Worm (Caenorhabditis elegans) whole organism, young adult: Measurements from ENCODE around the gene ndab-2.

ENCODE experiments used
- B0019.2 ChIP-seq: fragments of 200-800 bp; sonication (Bioruptor generic); conservative IDR thresholded peaks from 2 replicates; pipeline ENCODE4 v1.3.6; 2022; ENCODE audit warnings: missing genetic modification reagents, missing genetic modification characterization, missing compliant biosample characterization
- B0336.3 ChIP-seq: fragments of 200-800 bp; sonication (Bioruptor generic); IDR thresholded peaks from 2 replicates; pipeline ENCODE4 v1.3.6; 2022; ENCODE audit warnings: missing genetic modification characterization, missing compliant biosample characterization
- C17E4.6 ChIP-seq: fragments of 200-800 bp; sonication (Bioruptor generic); IDR thresholded peaks from 2 replicates; pipeline ENCODE4 v1.3.6; 2022; ENCODE audit warnings: missing genetic modification reagents, missing genetic modification characterization, missing compliant biosample characterization
- F10E7.11 ChIP-seq: sonication (generic microtip); optimal IDR thresholded peaks from 2 replicates; lab custom pipeline; 2017; ENCODE audit warnings: mild to moderate bottlenecking, missing genetic modification characterization, moderate library complexity, missing compliant biosample characterization
- F22D6.2 ChIP-seq: sonication (generic microtip); optimal IDR thresholded peaks from 2 replicates; lab custom pipeline; 2016; ENCODE audit warnings: mild to moderate bottlenecking, missing genetic modification characterization, missing compliant biosample characterization
- F23B12.7 ChIP-seq: sonication (generic microtip); optimal IDR thresholded peaks from 2 replicates; lab custom pipeline; 2017; ENCODE audit warnings: missing genetic modification characterization, mild to moderate bottlenecking, missing compliant biosample characterization, antibody characterized with exemption, moderate library complexity; ENCODE audit not compliant: insufficient read depth
- F49E8.2 ChIP-seq: sonication (generic microtip); optimal IDR thresholded peaks from 3 replicates; lab custom pipeline; 2017; ENCODE audit warnings: missing genetic modification characterization, mild to moderate bottlenecking, missing compliant biosample characterization, antibody characterized with exemption, moderate library complexity; ENCODE audit not compliant: insufficient read depth
- F55B11.4 ChIP-seq: sonication (generic microtip); optimal IDR thresholded peaks from 2 replicates; lab custom pipeline; 2016; ENCODE audit warnings: missing compliant biosample characterization, missing genetic modification characterization, borderline replicate concordance; ENCODE audit not compliant: insufficient read depth
- K11D2.4 ChIP-seq: fragments of 200-800 bp; sonication (Bioruptor generic); IDR thresholded peaks from 2 replicates; pipeline ENCODE4 v1.3.6; 2022; ENCODE audit warnings: missing genetic modification reagents, missing genetic modification characterization, missing compliant biosample characterization
- Y53F4B.3 ChIP-seq: fragments of 200-800 bp; sonication (Bioruptor generic); IDR thresholded peaks from 2 replicates; pipeline ENCODE4 v1.3.6; 2022; ENCODE audit warnings: missing genetic modification reagents, missing genetic modification characterization, missing compliant biosample characterization
- Y53G8AR.9 ChIP-seq: fragments of 200-800 bp; sonication (Bioruptor generic); conservative IDR thresholded peaks from 2 replicates; pipeline ENCODE4 v1.3.6; 2022; ENCODE audit warnings: missing genetic modification reagents, missing genetic modification characterization, missing compliant biosample characterization
- Y56A3A.18 ChIP-seq: fragments of 200-800 bp; sonication (Bioruptor generic); IDR thresholded peaks from 2 replicates; pipeline ENCODE4 v1.3.6; 2022; ENCODE audit warnings: missing genetic modification reagents, missing genetic modification characterization, missing compliant biosample characterization
- Y95B8A.8 ChIP-seq: fragments of 200-800 bp; sonication (Bioruptor generic); IDR thresholded peaks from 2 replicates; pipeline ENCODE4 v1.3.6; 2022; ENCODE audit warnings: missing genetic modification reagents, missing genetic modification characterization, missing compliant biosample characterization
- ZK185.1 ChIP-seq: sonication (generic microtip); optimal IDR thresholded peaks from 2 replicates; lab custom pipeline; 2016; ENCODE audit warnings: mild to moderate bottlenecking, missing genetic modification characterization, missing compliant biosample characterization; ENCODE audit not compliant: poor library complexity, severe bottlenecking
- ama-1 ChIP-seq, 3 experiments: fragments of 150-350 bp in 1 of 3; sonication (generic microtip) in 2 of 3; optimal IDR thresholded peaks; 2 replicates each; lab custom pipeline; 2014 to 2018; ENCODE audit warnings: missing biosample characterization in 2 of 3, missing genetic modification characterization in 2 of 3, missing genetic modification reagents in 2 of 3
- attf-5 ChIP-seq: fragments of 200-800 bp; sonication (Bioruptor generic); optimal IDR thresholded peaks from 2 replicates; lab custom pipeline; 2018; ENCODE audit warnings: mild to moderate bottlenecking, missing genetic modification characterization, missing compliant biosample characterization
- cebp-2 ChIP-seq: fragments of 200-800 bp; sonication (Bioruptor generic); IDR thresholded peaks from 2 replicates; pipeline ENCODE4 v1.3.6; 2022; ENCODE audit warnings: missing genetic modification characterization, missing compliant biosample characterization
- ceh-91 ChIP-seq: fragments of 200-800 bp; sonication (Bioruptor generic); IDR thresholded peaks from 2 replicates; pipeline ENCODE4 v1.3.6; 2022; ENCODE audit warnings: missing genetic modification reagents, missing genetic modification characterization, missing compliant biosample characterization
- die-1 ChIP-seq: sonication (generic microtip); optimal IDR thresholded peaks from 2 replicates; lab custom pipeline; 2016; ENCODE audit warnings: missing genotype, mild to moderate bottlenecking, missing genetic modification characterization, missing compliant biosample characterization
- dox-1 ChIP-seq: fragments of 200-800 bp; sonication (Bioruptor generic); IDR thresholded peaks from 2 replicates; pipeline ENCODE4 v1.3.6; 2022; ENCODE audit warnings: missing genetic modification reagents, missing genetic modification characterization, missing compliant biosample characterization
- dpff-1 ChIP-seq: sonication (generic microtip); optimal IDR thresholded peaks from 2 replicates; lab custom pipeline; 2017; ENCODE audit warnings: mild to moderate bottlenecking, missing genetic modification characterization, missing compliant biosample characterization
- dpl-1 ChIP-seq: fragments of 150-350 bp; optimal IDR thresholded peaks from 2 replicates; lab custom pipeline; 2014; ENCODE audit warnings: missing biosample characterization, missing genetic modification reagents, missing genetic modification characterization
- efl-1 ChIP-seq: fragments of 150-350 bp; optimal IDR thresholded peaks from 2 replicates; lab custom pipeline; 2014; ENCODE audit warnings: missing biosample characterization, missing genetic modification reagents, missing genetic modification characterization
- egrh-3 ChIP-seq: fragments of 200-800 bp; sonication (Bioruptor generic); IDR thresholded peaks from 2 replicates; pipeline ENCODE4 v1.3.6; 2022; ENCODE audit warnings: missing genetic modification reagents, missing genetic modification characterization, missing compliant biosample characterization
- hlh-12 ChIP-seq: sonication (generic microtip); optimal IDR thresholded peaks from 2 replicates; lab custom pipeline; 2016; ENCODE audit warnings: missing genetic modification characterization, missing compliant biosample characterization
- hmg-1.2 ChIP-seq: fragments of 200-800 bp; sonication (Bioruptor generic); IDR thresholded peaks from 2 replicates; pipeline ENCODE4 v1.3.6; 2022; ENCODE audit warnings: missing genetic modification reagents, missing genetic modification characterization, missing compliant biosample characterization
- let-607 ChIP-seq, 2 experiments: fragments of 200-800 bp in 1 of 2; sonication (Bioruptor generic) in 1 of 2; sonication (generic microtip) in 1 of 2; optimal IDR thresholded peaks; 2 replicates each; lab custom pipeline; 2016 to 2018; ENCODE audit warnings: mild to moderate bottlenecking in 2 of 2, missing compliant biosample characterization in 2 of 2, missing genetic modification characterization in 2 of 2, moderate library complexity in 2 of 2, missing genotype in 1 of 2
- lin-35 ChIP-seq, 3 experiments: fragments of 150-350 bp in 2 of 3; sonication (generic microtip) in 1 of 3; optimal IDR thresholded peaks; 2 replicates each; lab custom pipeline; 2014 to 2018; ENCODE audit warnings: missing biosample characterization in 3 of 3, missing genetic modification characterization in 3 of 3, missing genetic modification reagents in 3 of 3
- lin-40 ChIP-seq: sonication (generic microtip); optimal IDR thresholded peaks from 2 replicates; lab custom pipeline; 2016; ENCODE audit warnings: missing genetic modification characterization, mild to moderate bottlenecking, missing compliant biosample characterization, missing genotype, missing genetic modification reagents
- lin-54 ChIP-seq: fragments of 200-800 bp; sonication (Bioruptor generic); optimal IDR thresholded peaks from 2 replicates; lab custom pipeline; 2018; ENCODE audit warnings: mild to moderate bottlenecking, missing genetic modification characterization, missing compliant biosample characterization
- lir-1 ChIP-seq: fragments of 200-800 bp; sonication (Bioruptor generic); conservative IDR thresholded peaks from 2 replicates; pipeline ENCODE4 v1.3.6; 2022; ENCODE audit warnings: missing genetic modification reagents, missing genetic modification characterization, missing compliant biosample characterization
- madf-3 ChIP-seq: fragments of 200-800 bp; sonication (Bioruptor generic); IDR thresholded peaks from 2 replicates; pipeline ENCODE4 v1.3.6; 2022; ENCODE audit warnings: missing genetic modification reagents, missing genetic modification characterization, missing compliant biosample characterization
- madf-8 ChIP-seq: fragments of 200-800 bp; sonication (Bioruptor generic); conservative IDR thresholded peaks from 2 replicates; pipeline ENCODE4 v1.3.6; 2022; ENCODE audit warnings: missing genetic modification reagents, missing genetic modification characterization, missing compliant biosample characterization
- nfyb-1 ChIP-seq: fragments of 200-800 bp; sonication (Bioruptor generic); IDR thresholded peaks from 2 replicates; pipeline ENCODE4 v1.3.6; 2022; ENCODE audit warnings: missing genetic modification reagents, missing genetic modification characterization, missing compliant biosample characterization
- nhr-80 ChIP-seq: sonication (generic microtip); optimal IDR thresholded peaks from 2 replicates; lab custom pipeline; 2016; ENCODE audit warnings: missing genetic modification characterization, missing compliant biosample characterization
- repo-1 ChIP-seq: sonication (generic microtip); optimal IDR thresholded peaks from 2 replicates; lab custom pipeline; 2017; ENCODE audit warnings: mild to moderate bottlenecking, missing genetic modification characterization, missing compliant biosample characterization
- rpc-1 ChIP-seq, 2 experiments: fragments of 150-350 bp in 1 of 2; sonication (generic microtip) in 1 of 2; optimal IDR thresholded peaks; 2 replicates each; lab custom pipeline; 2014 to 2018; ENCODE audit warnings: missing biosample characterization in 1 of 2, missing genetic modification characterization in 1 of 2, missing genetic modification reagents in 1 of 2, missing genotype in 1 of 2
- snpc-1.1 ChIP-seq: sonication (generic microtip); optimal IDR thresholded peaks from 2 replicates; lab custom pipeline; 2017; ENCODE audit warnings: missing genetic modification characterization, mild to moderate bottlenecking, missing compliant biosample characterization, antibody characterized with exemption, moderate library complexity, missing genotype, missing genetic modification reagents; ENCODE audit not compliant: insufficient read depth
- snpc-1.3 ChIP-seq: sonication (generic microtip); optimal IDR thresholded peaks from 2 replicates; lab custom pipeline; 2017; ENCODE audit warnings: missing genetic modification characterization, mild to moderate bottlenecking, missing compliant biosample characterization, antibody characterized with exemption, moderate library complexity, missing genotype, missing genetic modification reagents; ENCODE audit not compliant: insufficient read depth
- snpc-3.4 ChIP-seq: sonication (generic microtip); optimal IDR thresholded peaks from 2 replicates; lab custom pipeline; 2017; ENCODE audit warnings: missing genetic modification characterization, mild to moderate bottlenecking, missing compliant biosample characterization, antibody characterized with exemption, moderate library complexity, missing genotype, missing genetic modification reagents
- somi-1 ChIP-seq: fragments of 200-800 bp; sonication (Bioruptor generic); optimal IDR thresholded peaks from 2 replicates; lab custom pipeline; 2018; ENCODE audit warnings: mild to moderate bottlenecking, missing genetic modification characterization, missing compliant biosample characterization
- tbp1 ChIP-seq: fragments of 200-800 bp; sonication (Bioruptor generic); optimal IDR thresholded peaks from 2 replicates; lab custom pipeline; 2018; ENCODE audit warnings: mild to moderate bottlenecking, missing genetic modification characterization, missing compliant biosample characterization
- tbx-9 ChIP-seq: sonication (generic microtip); optimal IDR thresholded peaks from 2 replicates; lab custom pipeline; 2016; ENCODE audit warnings: borderline replicate concordance, missing genetic modification characterization, inconsistent platforms, missing compliant biosample characterization
- xnd-1 ChIP-seq: sonication (generic microtip); optimal IDR thresholded peaks from 2 replicates; lab custom pipeline; 2016; ENCODE audit warnings: missing genotype, missing genetic modification reagents, missing genetic modification characterization, missing compliant biosample characterization
- ztf-28 ChIP-seq: fragments of 200-800 bp; sonication (Bioruptor generic); IDR thresholded peaks from 2 replicates; pipeline ENCODE4 v1.3.6; 2022; ENCODE audit warnings: missing genetic modification reagents, missing genetic modification characterization, missing compliant biosample characterization

Gene ndab-2

ce11 chrIII:7207903-7208497, 27.4 kb downstream of the ndab-2 start, which contains the start of gene rpl-6 (continued):
- TF ChIP-seq lin-54 (GFP tag; lab: Kevin White, UChicago): peak; percentile 80
- TF ChIP-seq ztf-28 (GFP tag; lab: Robert Waterston, UW): 0 out of 2 replicates have a peak, but pooled peaks have one; percentile 62
- peak; percentile 65; the same call in 1 of the 2 replicates for TF ChIP-seq K11D2.4 (GFP tag; lab: Robert Waterston, UW)
- TF ChIP-seq hmg-1.2: peak; percentile 86
- TF ChIP-seq snpc-3.4 (tag; lab: Kevin White, UChicago): peak; percentile 85
- TF ChIP-seq lir-1 (GFP tag; lab: Robert Waterston, UW): peak; percentile 28; the same call in 1 of the 2 replicates
- no peak; the same call in 1 of the 2 replicates for TF ChIP-seq B0019.2 (GFP tag; lab: Robert Waterston, UW)
- TF ChIP-seq madf-8 (GFP tag; lab: Robert Waterston, UW): peak; percentile 54
- 0 out of 2 replicates have a peak, but pooled peaks have one; percentile 19 for TF ChIP-seq Y95B8A.8 (GFP tag; lab: Robert Waterston, UW)
- TF ChIP-seq nhr-80 (tag; lab: Kevin White, UChicago): peak; percentile 32
- TF ChIP-seq ZK185.1 (tag; lab: Kevin White, UChicago): peak; percentile 65
- peak; percentile 57 for TF ChIP-seq tbp1 (GFP tag; lab: Kevin White, UChicago)
- TF ChIP-seq snpc-1.3 (tag; lab: Kevin White, UChicago): peak; percentile 76
- TF ChIP-seq ama-1 (optimal IDR thresholded peaks at IDR 0.05; lab: Kevin White, UChicago): peak; percentile 2
- TF ChIP-seq ama-1 (GFP tag; optimal IDR thresholded peaks at IDR 0.05; lab: Kevin White, UChicago): peak in 1 of 2 experiments; percentile 29
- peak; percentile 47 for TF ChIP-seq F49E8.2
- peak in 1 of 2 experiments; percentile 42 for TF ChIP-seq let-607 (tag; optimal IDR thresholded peaks at IDR 0.05; lab: Kevin White, UChicago)
- no peak for TF ChIP-seq F10E7.11 (tag; lab: Kevin White, UChicago)
- TF ChIP-seq xnd-1: peak; percentile 1
- TF ChIP-seq dpff-1: no peak
- no peak for TF ChIP-seq rpc-1 (optimal IDR thresholded peaks at IDR 0.05; lab: Kevin White, UChicago)
- no peak for TF ChIP-seq rpc-1 (tag; optimal IDR thresholded peaks at IDR 0.05; lab: Kevin White, UChicago)
- TF ChIP-seq F22D6.2 (tag; lab: Kevin White, UChicago): no peak
- TF ChIP-seq nfyb-1 (GFP tag; lab: Robert Waterston, UW): no peak
- TF ChIP-seq cebp-2 (GFP tag; lab: Robert Waterston, UW): no peak
- TF ChIP-seq B0336.3: no peak
- TF ChIP-seq dpl-1 (GFP tag; lab: Kevin White, UChicago): peak; percentile 35
- peak; percentile 84 for TF ChIP-seq madf-3 (GFP tag; lab: Robert Waterston, UW)
- TF ChIP-seq tbx-9 (tag; lab: Kevin White, UChicago): no peak
- TF ChIP-seq Y56A3A.18 (GFP tag; lab: Robert Waterston, UW): no peak
- TF ChIP-seq egrh-3 (GFP tag; lab: Robert Waterston, UW): no peak
- no peak for TF ChIP-seq Y53F4B.3 (GFP tag; lab: Robert Waterston, UW)
- peak; percentile 64 for TF ChIP-seq attf-5 (GFP tag; lab: Kevin White, UChicago)
- TF ChIP-seq die-1: no peak
- no peak for TF ChIP-seq somi-1 (GFP tag; lab: Kevin White, UChicago)
- peak; percentile 37 for TF ChIP-seq snpc-1.1 (tag; lab: Kevin White, UChicago)
- no peak for TF ChIP-seq hlh-12 (tag; lab: Kevin White, UChicago)
- TF ChIP-seq ceh-91 (GFP tag; lab: Robert Waterston, UW): peak; percentile 82
- peak; percentile 84 for TF ChIP-seq Y53G8AR.9 (GFP tag; lab: Robert Waterston, UW)
- TF ChIP-seq F55B11.4 (tag; lab: Kevin White, UChicago): no peak
- TF ChIP-seq lin-40 (tag; lab: Kevin White, UChicago): peak; percentile 68
- no peak for TF ChIP-seq repo-1
- TF ChIP-seq lin-35 (GFP tag; optimal IDR thresholded peaks at IDR 0.05; lab: Kevin White, UChicago): peak in 1 of 3 experiments; percentile 86
- TF ChIP-seq C17E4.6: no peak
- TF ChIP-seq efl-1 (GFP tag; lab: Kevin White, UChicago): peak; percentile 68
- TF ChIP-seq dox-1 (GFP tag; lab: Robert Waterston, UW): peak; percentile 55; the same call in 1 of the 2 replicates
- peak; percentile 79 for TF ChIP-seq F23B12.7 (tag; lab: Kevin White, UChicago)
